Fruit fly (Drosophila melanogaster): ENCODE results near the gene CG11837.
A peak's percentile ranks its signal among the peaks of the same experiment; 100 is the strongest.

Gene CG11837

dm6 chr3R:29063207-29063920 is 14.1 kb downstream of the CG11837 start (continued):
- TF ChIP-seq Antp (GFP tag; optimal IDR thresholded peaks at IDR 0.05) (peak; percentile 17), sob (GFP tag; IDR thresholded peaks at IDR 0.05) (no peak), nom (GFP tag; optimal IDR thresholded peaks at IDR 0.05) (peak; percentile 34), da (GFP tag; optimal IDR thresholded peaks at IDR 0.05) (peak; percentile 41), CG12104 (GFP tag; optimal IDR thresholded peaks at IDR 0.05) (peak; percentile 63), BEAF-32 (GFP tag; optimal IDR thresholded peaks at IDR 0.05) (peak; percentile 97), CG9797 (GFP tag; optimal IDR thresholded peaks at IDR 0.05) (no peak), CG6254 (GFP tag; optimal IDR thresholded peaks at IDR 0.05) (peak; percentile 37), CG7271 (tag; optimal IDR thresholded peaks at IDR 0.05) (no peak), row (GFP tag; IDR thresholded peaks at IDR 0.05) (no peak), CoRest (tag; optimal IDR thresholded peaks at IDR 0.05) (peak; percentile 88), ash1 (GFP tag; optimal IDR thresholded peaks at IDR 0.05) (no peak), CG31365 (tag; optimal IDR thresholded peaks at IDR 0.05) (no peak), CG17361 (GFP tag; IDR thresholded peaks at IDR 0.05) (no peak), CG13424 (tag; optimal IDR thresholded peaks at IDR 0.05) (peak; percentile 85), Gug (GFP tag; IDR thresholded peaks at IDR 0.05) (peak; percentile 59; the same call in 3 of the 4 replicates), pita (GFP tag; optimal IDR thresholded peaks at IDR 0.05) (no peak), yki (optimal IDR thresholded peaks at IDR 0.05) (no peak), CG11085 (GFP tag; IDR thresholded peaks at IDR 0.05) (no peak), CG7987 (GFP tag; optimal IDR thresholded peaks at IDR 0.05) (peak; percentile 33), CG12942 (GFP tag; optimal IDR thresholded peaks at IDR 0.05) (peak; percentile 10), vvl (GFP tag; IDR thresholded peaks at IDR 0.05) (no peak), CG12236 (GFP tag; optimal IDR thresholded peaks at IDR 0.05) (no peak), dmrt11E (tag; optimal IDR thresholded peaks at IDR 0.05) (peak; percentile 64), Adf1 (GFP tag; IDR thresholded peaks at IDR 0.05) (no peak), tgo (GFP tag; IDR thresholded peaks at IDR 0.05) (no peak), CG11695 (GFP tag; IDR thresholded peaks at IDR 0.05) (no peak), CG4820 (GFP tag; optimal IDR thresholded peaks at IDR 0.05) (peak; percentile 49), CG12219 (GFP tag; optimal IDR thresholded peaks at IDR 0.05) (peak; percentile 34), Fer3 (tag; optimal IDR thresholded peaks at IDR 0.05) (peak; percentile 79), pb (GFP tag; optimal IDR thresholded peaks at IDR 0.05) (no peak), nau (GFP tag; optimal IDR thresholded peaks at IDR 0.05) (no peak), lbe (GFP tag; optimal IDR thresholded peaks at IDR 0.05) (peak; percentile 40), CG12769 (tag; optimal IDR thresholded peaks at IDR 0.05) (peak; percentile 61), tio (GFP tag; optimal IDR thresholded peaks at IDR 0.05) (no peak), Ada2b (GFP tag; IDR thresholded peaks at IDR 0.05) (no peak), CG17912 (GFP tag; optimal IDR thresholded peaks at IDR 0.05) (no peak), CG11560 (tag; IDR thresholded peaks at IDR 0.05) (no peak), bab2 (GFP tag; optimal IDR thresholded peaks at IDR 0.05) (peak; percentile 52), CG3407 (GFP tag; optimal IDR thresholded peaks at IDR 0.05) (peak; percentile 48), Oaz (GFP tag; IDR thresholded peaks at IDR 0.05) (no peak), CG7928 (GFP tag; optimal IDR thresholded peaks at IDR 0.05) (peak; percentile 64), CG5245 (GFP tag; optimal IDR thresholded peaks at IDR 0.05) (no peak), CG6765 (GFP tag; optimal IDR thresholded peaks at IDR 0.05) (peak; percentile 55), Blimp-1 (GFP tag; optimal IDR thresholded peaks at IDR 0.05) (peak; percentile 69), CG6175 (GFP tag; IDR thresholded peaks at IDR 0.05) (no peak), CG11504 (tag; optimal IDR thresholded peaks at IDR 0.05) (peak; percentile 85), CG8089 (GFP tag; optimal IDR thresholded peaks at IDR 0.05) (no peak), tup (GFP tag; optimal IDR thresholded peaks at IDR 0.05) (peak; percentile 3), chif (GFP tag; optimal IDR thresholded peaks at IDR 0.05) (peak; percentile 46 to 47)

Measured in whole organism, embryonic.